Worm (Caenorhabditis elegans): Measurements from ENCODE around the gene R05D8.11.

Gene R05D8.11

ce11 chrV:2795998-2796397, 15.3 kb upstream of the R05D8.11 start, which contains the start of gene F54E2.2:
Gene F54E2.2, plus strand, starts transcription at chrV:2796298.
- TF ChIP-seq him-1 (tag; optimal IDR thresholded peaks at IDR 0.05) (no peak), dao-5 (tag; optimal IDR thresholded peaks at IDR 0.05) (no peak), W03F9.2 (tag; optimal IDR thresholded peaks at IDR 0.05) (no peak)

DNA sequence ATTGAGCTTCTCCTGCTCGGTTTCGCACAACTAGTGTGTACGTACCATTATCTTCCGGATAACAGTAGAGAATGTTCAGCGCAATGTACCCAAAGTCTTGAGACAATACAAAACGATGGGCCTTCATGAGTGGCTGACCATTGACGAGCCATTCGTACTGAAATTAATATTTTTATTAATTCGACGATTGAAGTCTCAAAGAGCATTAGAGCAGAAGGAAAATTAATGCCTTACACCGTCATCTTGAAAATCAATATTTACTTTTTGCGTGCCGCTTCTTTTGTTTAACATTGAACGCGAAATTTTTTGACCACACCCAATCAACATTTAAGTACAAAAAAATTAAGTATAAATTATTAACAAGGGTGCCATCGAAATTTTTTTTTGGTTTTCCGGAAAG, 12.3 kb upstream of the R05D8.11 start:
- TF ChIP-seq dao-5 (tag; optimal IDR thresholded peaks at IDR 0.05) (no peak), W03F9.2 (tag; optimal IDR thresholded peaks at IDR 0.05) (no peak), him-1 (tag; optimal IDR thresholded peaks at IDR 0.05) (no peak)

ce11 chrV:2774042-2774441, 6.6 kb downstream of the R05D8.11 start, which contains the start of gene srj-18:
Gene srj-18, plus strand, starts transcription at chrV:2774342.
- TF ChIP-seq W03F9.2 (tag; optimal IDR thresholded peaks at IDR 0.05) (no peak), dao-5 (tag; optimal IDR thresholded peaks at IDR 0.05) (no peak), him-1 (tag; optimal IDR thresholded peaks at IDR 0.05) (no peak)

DNA sequence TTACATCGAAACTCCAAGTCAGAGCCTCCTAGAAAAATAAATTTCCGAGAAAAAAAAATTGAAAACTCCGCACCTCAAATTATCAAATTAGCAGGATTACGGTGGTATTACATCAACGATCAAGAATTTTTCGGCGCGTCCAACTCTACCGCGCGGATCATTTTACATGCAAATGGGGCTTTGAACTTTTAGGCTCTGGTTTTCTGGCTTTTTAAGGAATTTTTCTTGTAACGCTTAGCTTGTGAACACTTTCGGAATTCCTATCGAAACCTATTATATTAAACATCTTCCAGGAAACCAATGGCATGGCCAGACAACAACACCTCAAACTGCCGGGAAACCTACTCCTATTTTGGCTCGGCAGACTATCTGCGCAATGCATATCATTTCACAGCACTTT, 9.1 kb downstream of the R05D8.11 start, which contains the start of gene srh-56:
srh-56 (plus strand) TSS at position 301 of the 400 bp plus-strand sequence.
- TF ChIP-seq him-1 (tag; optimal IDR thresholded peaks at IDR 0.05): no peak

DNA sequence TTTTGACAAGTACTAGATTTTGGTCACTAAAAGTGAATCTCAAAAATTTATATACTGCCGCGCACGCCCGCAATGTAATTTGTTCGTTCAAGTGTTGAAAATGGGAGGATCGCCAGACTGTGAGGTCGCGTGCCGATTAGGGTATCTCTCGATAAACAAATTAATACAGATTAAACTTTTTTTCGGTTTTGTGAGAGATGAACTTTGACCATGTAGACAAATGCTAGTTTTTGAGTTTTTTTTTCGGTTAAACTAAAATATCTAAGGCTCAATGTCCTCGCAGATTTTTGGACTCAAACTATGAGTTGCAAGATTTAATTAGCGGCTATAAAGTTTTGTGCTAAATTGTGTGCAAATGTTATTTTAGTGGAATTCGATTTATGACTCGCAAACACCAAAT, 10.9 kb downstream of the R05D8.11 start, which contains the start of gene dhs-15:
dhs-15 (minus strand) TSS at position 101 of the 400 bp plus-strand sequence.
- no peak for TF ChIP-seq W03F9.2 (tag; optimal IDR thresholded peaks at IDR 0.05)
- no peak for TF ChIP-seq him-1 (tag; optimal IDR thresholded peaks at IDR 0.05)
- TF ChIP-seq dao-5 (tag; optimal IDR thresholded peaks at IDR 0.05): no peak

- TF ChIP-seq W03F9.2 (tag; optimal IDR thresholded peaks at IDR 0.05) (no peak), him-1 (tag; optimal IDR thresholded peaks at IDR 0.05) (no peak), dao-5 (tag; optimal IDR thresholded peaks at IDR 0.05) (no peak)
These were observed 13.2 kb downstream of the R05D8.11 start, which contains the start of gene R05D8.9 for ce11 chrV:2767465-2767864. Gene R05D8.9, minus strand, starts transcription at chrV:2767565.

ce11 chrV:2765052-2765451, 15.6 kb downstream of the R05D8.11 start, which contains the start of gene dhs-14:
Gene dhs-14, minus strand, starts transcription at chrV:2765200.
- TF ChIP-seq him-1 (tag; optimal IDR thresholded peaks at IDR 0.05) (no peak), dao-5 (tag; optimal IDR thresholded peaks at IDR 0.05) (no peak), W03F9.2 (tag; optimal IDR thresholded peaks at IDR 0.05) (no peak)

ce11 chrV:2763105-2763504, 17.6 kb downstream of the R05D8.11 start, which contains the start of gene R05D8.7:
Gene R05D8.7, minus strand, starts transcription at chrV:2763208.
- TF ChIP-seq him-1 (tag; optimal IDR thresholded peaks at IDR 0.05) (no peak), dao-5 (tag; optimal IDR thresholded peaks at IDR 0.05) (no peak), W03F9.2 (tag; optimal IDR thresholded peaks at IDR 0.05) (no peak)

- TF ChIP-seq him-1 (tag; optimal IDR thresholded peaks at IDR 0.05) (no peak), W03F9.2 (tag; optimal IDR thresholded peaks at IDR 0.05) (no peak), dao-5 (tag; optimal IDR thresholded peaks at IDR 0.05) (no peak)
These were observed 19.2 kb downstream of the R05D8.11 start for ce11 chrV:2761470-2761869.

ce11 chrV:2759456-2759855, 21.2 kb downstream of the R05D8.11 start, which contains the start of gene srg-58:
Gene srg-58, minus strand, starts transcription at chrV:2759556.
- TF ChIP-seq W03F9.2 (tag; optimal IDR thresholded peaks at IDR 0.05) (no peak), him-1 (tag; optimal IDR thresholded peaks at IDR 0.05) (no peak), dao-5 (tag; optimal IDR thresholded peaks at IDR 0.05) (no peak)

- TF ChIP-seq him-1 (tag; optimal IDR thresholded peaks at IDR 0.05) (no peak), W03F9.2 (tag; optimal IDR thresholded peaks at IDR 0.05) (no peak), dao-5 (tag; optimal IDR thresholded peaks at IDR 0.05) (no peak)
These were observed 22.2 kb downstream of the R05D8.11 start for ce11 chrV:2758437-2758836.

DNA sequence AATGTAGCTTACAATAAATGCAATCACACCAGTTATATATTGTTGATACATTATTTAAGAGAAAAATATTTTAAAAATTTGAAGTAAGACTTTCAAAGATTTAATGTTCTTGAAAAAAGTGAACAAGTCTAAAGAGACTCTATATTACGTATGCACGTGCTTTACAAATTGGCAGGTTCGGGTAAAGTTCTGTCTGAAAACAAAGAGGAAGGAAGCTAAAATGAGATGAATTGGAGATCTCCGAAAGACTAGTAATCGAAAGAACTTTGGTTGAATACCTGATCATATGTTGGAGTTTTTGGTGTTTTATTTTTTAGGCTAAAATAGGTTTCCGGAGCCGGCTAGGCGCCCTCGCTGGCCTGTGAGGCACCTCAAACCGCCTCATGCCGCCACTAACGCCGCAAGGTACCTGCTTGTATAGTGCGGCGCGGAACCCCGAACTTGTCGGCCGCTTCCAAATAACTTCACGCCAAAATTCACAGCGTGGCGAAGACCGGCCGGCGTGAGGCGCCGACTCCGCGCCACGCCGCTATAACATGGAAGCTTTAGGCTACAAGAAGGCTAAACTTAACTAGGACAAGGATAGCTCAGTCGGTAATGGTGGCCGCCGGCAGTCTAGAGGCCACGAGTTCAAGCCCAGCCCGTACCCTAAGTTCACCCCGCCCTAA, 23.3 kb downstream of the R05D8.11 start, which contains the start of gene srx-28:
srx-28 (minus strand) TSS at position 51 of the 668 bp plus-strand sequence.
- no peak for TF ChIP-seq him-1 (tag; optimal IDR thresholded peaks at IDR 0.05)
- no peak for TF ChIP-seq W03F9.2 (tag; optimal IDR thresholded peaks at IDR 0.05)
- TF ChIP-seq dao-5 (tag; optimal IDR thresholded peaks at IDR 0.05): no peak

DNA sequence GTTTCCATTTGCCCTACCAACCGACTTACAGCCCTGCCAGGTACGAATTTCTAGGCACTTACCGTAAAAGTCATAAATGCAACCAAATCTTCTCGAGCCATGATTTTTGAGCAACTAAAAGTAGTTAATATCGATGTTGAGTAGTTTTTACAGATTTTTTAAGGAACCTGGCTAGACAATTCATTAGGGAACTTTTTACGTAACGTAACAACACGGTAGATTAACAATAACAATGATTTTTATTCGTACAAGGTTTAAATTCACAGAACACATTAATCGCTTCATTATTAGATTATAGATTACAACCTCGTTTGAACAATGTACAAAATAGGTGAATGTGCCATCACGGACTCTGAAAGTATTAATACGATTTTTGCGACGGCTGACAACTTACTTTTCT, 27.7 kb downstream of the R05D8.11 start, which contains the start of gene srx-26:
srx-26 (minus strand) TSS at position 101 of the 400 bp plus-strand sequence.
- no peak for TF ChIP-seq dao-5 (tag; optimal IDR thresholded peaks at IDR 0.05)
- TF ChIP-seq him-1 (tag; optimal IDR thresholded peaks at IDR 0.05): no peak
- TF ChIP-seq W03F9.2 (tag; optimal IDR thresholded peaks at IDR 0.05): no peak

DNA sequence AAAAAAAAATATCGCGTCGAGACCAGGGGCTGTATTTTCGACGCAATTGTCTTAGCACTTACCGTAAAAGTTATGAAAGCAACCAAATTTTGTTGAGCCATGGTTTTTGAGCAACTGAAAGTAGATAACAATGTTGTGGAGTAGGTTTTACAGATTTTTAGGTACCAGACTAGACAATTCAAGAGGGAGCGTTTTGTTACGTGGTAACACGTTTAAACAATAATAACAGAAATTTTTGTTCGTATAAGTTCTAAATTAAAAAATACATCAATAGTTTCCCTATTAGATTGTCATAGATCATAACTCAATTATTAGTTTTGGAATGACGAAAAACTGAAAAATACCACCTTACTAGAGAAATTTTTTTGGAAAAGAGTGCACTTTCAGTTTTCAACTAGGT, 30.7 kb downstream of the R05D8.11 start, which contains the start of gene srx-24:
srx-24 (minus strand) TSS at position 101 of the 400 bp plus-strand sequence.
- TF ChIP-seq W03F9.2 (tag; optimal IDR thresholded peaks at IDR 0.05) (no peak), him-1 (tag; optimal IDR thresholded peaks at IDR 0.05) (no peak), dao-5 (tag; optimal IDR thresholded peaks at IDR 0.05) (no peak)

All from whole organism, L4/young adult.